Fruit fly (Drosophila melanogaster) whole organism, embryonic: ENCODE data around the gene CG32590.

Source experiments
- Abd-B ChIP-seq: fragments of 200-800 bp; sonication (Bioruptor generic); optimal IDR thresholded peaks from 2 replicates; lab custom pipeline; 2018; ENCODE audit warnings: missing biosample characterization, mild to moderate bottlenecking, missing genetic modification characterization, moderate library complexity
- Ada2b ChIP-seq: fragments of 200-800 bp; sonication (Bioruptor generic); IDR thresholded peaks from 2 replicates; pipeline ENCODE4 v1.3.6; 2022; ENCODE audit warnings: missing biosample characterization, missing genetic modification characterization
- Atf-2 ChIP-seq: fragments of 200-800 bp; sonication (Bioruptor generic); optimal IDR thresholded peaks from 2 replicates; lab custom pipeline; 2016; ENCODE audit warnings: missing biosample characterization, missing genetic modification characterization
- BEAF-32 ChIP-seq: fragments of 200-800 bp; sonication (Bioruptor generic); optimal IDR thresholded peaks from 3 replicates; lab custom pipeline; 2017; ENCODE audit warnings: missing biosample characterization, missing genetic modification characterization, mild to moderate bottlenecking, moderate library complexity, missing genetic modification reagents
- CG10462 ChIP-seq: fragments of 200-800 bp; sonication (Bioruptor generic); optimal IDR thresholded peaks from 2 replicates; lab custom pipeline; 2016; ENCODE audit warnings: missing biosample characterization, missing genetic modification characterization
- CG10565 ChIP-seq: fragments of 200-800 bp; sonication (Bioruptor generic); optimal IDR thresholded peaks from 3 replicates; lab custom pipeline; 2016; ENCODE audit warnings: missing biosample characterization, mild to moderate bottlenecking, missing genetic modification characterization
- CG11695 ChIP-seq: fragments of 200-800 bp; sonication (Bioruptor generic); IDR thresholded peaks from 3 replicates; pipeline ENCODE4 v1.3.6; 2022; ENCODE audit warnings: missing biosample characterization, missing genetic modification characterization
- CG12219 ChIP-seq: fragments of 200-800 bp; sonication (Bioruptor generic); optimal IDR thresholded peaks from 3 replicates; lab custom pipeline; 2018; ENCODE audit warnings: missing biosample characterization, mild to moderate bottlenecking, missing genetic modification characterization
- CG15514 ChIP-seq: fragments of 200-800 bp; sonication (Bioruptor generic); optimal IDR thresholded peaks from 3 replicates; lab custom pipeline; 2017; ENCODE audit warnings: missing biosample characterization, missing genetic modification characterization, mild to moderate bottlenecking, moderate library complexity, missing genetic modification reagents
- CG16779 ChIP-seq: fragments of 200-800 bp; sonication (Bioruptor generic); IDR thresholded peaks from 2 replicates; pipeline ENCODE4 v1.3.6; 2022; ENCODE audit warnings: missing biosample characterization, missing genetic modification characterization
- CG16813 ChIP-seq: fragments of 200-800 bp; sonication (Bioruptor generic); IDR thresholded peaks from 3 replicates; pipeline ENCODE4 v1.3.6; 2022; ENCODE audit warnings: missing biosample characterization, missing genetic modification characterization; ENCODE audit not compliant: partially characterized antibody
- CG16815 ChIP-seq: fragments of 200-800 bp; sonication (Bioruptor generic); optimal IDR thresholded peaks from 3 replicates; lab custom pipeline; 2017; ENCODE audit warnings: missing biosample characterization, mild to moderate bottlenecking, missing genetic modification characterization
- CG17359 ChIP-seq: fragments of 200-800 bp; sonication (Bioruptor generic); optimal IDR thresholded peaks from 3 replicates; lab custom pipeline; 2018; ENCODE audit warnings: missing biosample characterization, mild to moderate bottlenecking, missing genetic modification characterization, moderate library complexity
- CG17385 ChIP-seq: fragments of 200-800 bp; sonication (Bioruptor generic); optimal IDR thresholded peaks from 3 replicates; lab custom pipeline; 2018; ENCODE audit warnings: missing biosample characterization, mild to moderate bottlenecking, missing genetic modification characterization
- CG17912 ChIP-seq: fragments of 200-800 bp; sonication (Bioruptor generic); optimal IDR thresholded peaks from 2 replicates; lab custom pipeline; 2018; ENCODE audit warnings: missing biosample characterization, mild to moderate bottlenecking, missing genetic modification characterization
- CG2116 ChIP-seq: fragments of 200-800 bp; sonication (Bioruptor generic); optimal IDR thresholded peaks from 3 replicates; lab custom pipeline; 2018; ENCODE audit warnings: missing biosample characterization, mild to moderate bottlenecking, missing genetic modification characterization
- CG2129 ChIP-seq: fragments of 200-800 bp; sonication (Bioruptor generic); IDR thresholded peaks from 2 replicates; pipeline ENCODE4 v1.3.6; 2022; ENCODE audit warnings: missing biosample characterization, missing genetic modification characterization; ENCODE audit not compliant: partially characterized antibody
- CG30403 ChIP-seq: fragments of 200-800 bp; sonication (Bioruptor generic); optimal IDR thresholded peaks from 3 replicates; lab custom pipeline; 2016; ENCODE audit warnings: missing biosample characterization, missing genetic modification characterization
- CG3407 ChIP-seq: fragments of 200-800 bp; sonication (Bioruptor generic); optimal IDR thresholded peaks from 2 replicates; lab custom pipeline; 2018; ENCODE audit warnings: missing biosample characterization, mild to moderate bottlenecking, missing genetic modification characterization
- CG34224 ChIP-seq: fragments of 200-800 bp; sonication (Bioruptor generic); IDR thresholded peaks from 3 replicates; pipeline ENCODE4 v1.3.6; 2022; ENCODE audit warnings: missing biosample characterization, missing genetic modification characterization; ENCODE audit not compliant: partially characterized antibody
- CG4820 ChIP-seq: fragments of 200-800 bp; sonication (Bioruptor generic); optimal IDR thresholded peaks from 3 replicates; lab custom pipeline; 2016; ENCODE audit warnings: missing biosample characterization, missing genetic modification characterization
- CG6254 ChIP-seq: fragments of 200-800 bp; sonication (Bioruptor generic); optimal IDR thresholded peaks from 3 replicates; lab custom pipeline; 2017; ENCODE audit warnings: mild to moderate bottlenecking, missing biosample characterization, missing genetic modification reagents, missing genetic modification characterization
- CG8924 ChIP-seq: fragments of 200-800 bp; optimal IDR thresholded peaks from 3 replicates; lab custom pipeline; 2019; ENCODE audit warnings: missing biosample characterization, mild to moderate bottlenecking, missing genetic modification characterization, moderate library complexity
- Deaf1 ChIP-seq: fragments of 200-800 bp; optimal IDR thresholded peaks from 3 replicates; lab custom pipeline; 2019; ENCODE audit warnings: missing biosample characterization, mild to moderate bottlenecking, missing genetic modification characterization, moderate library complexity
- HLH3B ChIP-seq: fragments of 200-800 bp; sonication (Bioruptor generic); IDR thresholded peaks from 2 replicates; pipeline ENCODE4 v1.3.6; 2022; ENCODE audit warnings: missing biosample characterization, missing genetic modification characterization
- Max ChIP-seq: fragments of 200-800 bp; sonication (Bioruptor generic); optimal IDR thresholded peaks from 2 replicates; lab custom pipeline; 2016; ENCODE audit warnings: missing biosample characterization, mild to moderate bottlenecking, missing genetic modification characterization
- Mes4 ChIP-seq: fragments of 200-800 bp; sonication (Bioruptor generic); optimal IDR thresholded peaks from 2 replicates; lab custom pipeline; 2016; ENCODE audit warnings: missing biosample characterization, missing genetic modification characterization
- NC2β ChIP-seq: fragments of 200-800 bp; sonication (Bioruptor generic); optimal IDR thresholded peaks from 2 replicates; lab custom pipeline; 2016; ENCODE audit warnings: missing biosample characterization, missing genetic modification characterization
- Nf-YB ChIP-seq: fragments of 200-800 bp; sonication (Bioruptor generic); optimal IDR thresholded peaks from 3 replicates; lab custom pipeline; 2019; ENCODE audit warnings: missing biosample characterization, mild to moderate bottlenecking, missing genetic modification characterization, moderate library complexity
- amos ChIP-seq: fragments of 200-800 bp; sonication (Bioruptor generic); IDR thresholded peaks from 2 replicates; pipeline ENCODE4 v1.3.6; 2022; ENCODE audit warnings: missing biosample characterization, missing genetic modification characterization; ENCODE audit not compliant: partially characterized antibody
- az2 ChIP-seq: fragments of 200-800 bp; sonication (Bioruptor generic); optimal IDR thresholded peaks from 3 replicates; lab custom pipeline; 2016; ENCODE audit warnings: missing biosample characterization, missing genetic modification characterization
- bsh ChIP-seq, 2 experiments: fragments of 200-800 bp; sonication (Bioruptor generic); optimal IDR thresholded peaks; 2 replicates each; lab custom pipeline; 2017 to 2018; ENCODE audit warnings: mild to moderate bottlenecking in 2 of 2, missing biosample characterization in 2 of 2, missing genetic modification characterization in 2 of 2, moderate library complexity in 1 of 2
- caup ChIP-seq: fragments of 200-800 bp; sonication (Bioruptor generic); optimal IDR thresholded peaks from 3 replicates; lab custom pipeline; 2017; ENCODE audit warnings: missing biosample characterization, mild to moderate bottlenecking, missing genetic modification characterization, moderate library complexity; ENCODE audit not compliant: severe bottlenecking
- dmrt11E ChIP-seq: fragments of 200-800 bp; sonication (Bioruptor generic); optimal IDR thresholded peaks from 3 replicates; lab custom pipeline; 2018; ENCODE audit warnings: missing biosample characterization, mild to moderate bottlenecking, missing genetic modification characterization, moderate library complexity
- grau ChIP-seq: fragments of 200-800 bp; optimal IDR thresholded peaks from 3 replicates; lab custom pipeline; 2019; ENCODE audit warnings: missing biosample characterization, mild to moderate bottlenecking, missing genetic modification characterization, moderate library complexity
- hbn ChIP-seq: fragments of 200-800 bp; sonication (Bioruptor generic); IDR thresholded peaks from 2 replicates; pipeline ENCODE4 v1.3.6; 2022; ENCODE audit warnings: missing biosample characterization, missing genetic modification characterization; ENCODE audit not compliant: partially characterized antibody
- insv ChIP-seq, 2 experiments: fragments of 200-800 bp; sonication (Bioruptor generic); optimal IDR thresholded peaks; 3 replicates each; lab custom pipeline; 2016 to 2018; ENCODE audit warnings: missing biosample characterization in 2 of 2, missing genetic modification characterization in 2 of 2
- knrl ChIP-seq: fragments of 200-800 bp; sonication (Bioruptor generic); IDR thresholded peaks from 3 replicates; pipeline ENCODE4 v1.3.6; 2022; ENCODE audit warnings: missing biosample characterization, missing genetic modification characterization; ENCODE audit not compliant: partially characterized antibody
- lmd ChIP-seq: fragments of 200-800 bp; sonication (Bioruptor generic); IDR thresholded peaks from 2 replicates; pipeline ENCODE4 v1.3.6; 2022; ENCODE audit warnings: missing biosample characterization, missing genetic modification characterization
- maf-S ChIP-seq: fragments of 200-800 bp; sonication (Bioruptor generic); optimal IDR thresholded peaks from 2 replicates; lab custom pipeline; 2016; ENCODE audit warnings: missing biosample characterization, missing genetic modification characterization
- mld ChIP-seq: fragments of 200-800 bp; sonication (Bioruptor generic); IDR thresholded peaks from 3 replicates; pipeline ENCODE4 v1.3.6; 2022; ENCODE audit warnings: missing biosample characterization, missing genetic modification characterization; ENCODE audit not compliant: partially characterized antibody
- oc ChIP-seq: fragments of 200-800 bp; sonication (Bioruptor generic); optimal IDR thresholded peaks from 2 replicates; lab custom pipeline; 2018; ENCODE audit warnings: missing biosample characterization, mild to moderate bottlenecking, missing genetic modification characterization, moderate library complexity
- pan ChIP-seq, 4 experiments: fragments of >200 bp in 3 of 4; fragments of 200-800 bp in 1 of 4; sonication (Bioruptor generic) in 1 of 4; optimal IDR thresholded peaks in 3 of 4; IDR thresholded peaks in 1 of 4; 2 replicates each; pipeline versions ENCODE4 v1.3.6 to Lab custom; 2017 to 2022; ENCODE audit warnings: missing biosample characterization in 2 of 4, missing genetic modification characterization in 2 of 4, mixed read lengths in 1 of 4
- row ChIP-seq: fragments of 200-800 bp; sonication (Bioruptor generic); IDR thresholded peaks from 3 replicates; pipeline ENCODE4 v1.3.6; 2022; ENCODE audit warnings: missing biosample characterization, missing genetic modification characterization
- shn ChIP-seq: fragments of 200-800 bp; sonication (Bioruptor generic); optimal IDR thresholded peaks from 3 replicates; lab custom pipeline; 2016; ENCODE audit warnings: missing biosample characterization, missing genetic modification characterization
- so ChIP-seq: fragments of 200-800 bp; sonication (Bioruptor generic); IDR thresholded peaks from 3 replicates; pipeline ENCODE4 v1.3.6; 2022; ENCODE audit warnings: missing biosample characterization, missing genetic modification characterization
- tll ChIP-seq, 2 experiments: fragments of 200-800 bp in 1 of 2; fragments of >200 bp in 1 of 2; sonication (Bioruptor generic) in 1 of 2; optimal IDR thresholded peaks; 2 replicates each; lab custom pipeline; 2017 to 2019; ENCODE audit warnings: missing biosample characterization in 2 of 2, missing genetic modification characterization in 2 of 2, mild to moderate bottlenecking in 1 of 2, moderate library complexity in 1 of 2
- usp ChIP-seq: fragments of >200 bp; optimal IDR thresholded peaks from 2 replicates; lab custom pipeline; 2017; ENCODE audit warnings: missing biosample characterization, missing genetic modification characterization

CG32590 gene

dm6 chrX:14839047-14839446 is at the start of gene CG32590, which contains the start of gene Flo2 (continued):
- peak; percentile 95 for TF ChIP-seq BEAF-32 (GFP tag; lab: Kevin White, UChicago)
- TF ChIP-seq row = peak; percentile 89
- TF ChIP-seq HLH3B (GFP tag; lab: Robert Waterston, UW) = peak; percentile 71
- TF ChIP-seq Ada2b (GFP tag; lab: Robert Waterston, UW) = peak; percentile 78
- no peak for TF ChIP-seq pan (optimal IDR thresholded peaks at IDR 0.05; lab: Kevin White, UChicago)
- peak in 1 of 2 experiments; percentile 80 for TF ChIP-seq pan (GFP tag; optimal IDR thresholded peaks at IDR 0.05 in 1 of 2, IDR thresholded peaks at IDR 0.05 in 1 of 2)
- peak; percentile 67; the same call in 2 of the 3 replicates for TF ChIP-seq so (GFP tag; lab: Robert Waterston, UW)
- peak; percentile 58 for TF ChIP-seq CG17385 (GFP tag; lab: Kevin White, UChicago)
- TF ChIP-seq Nf-YB = no peak
- TF ChIP-seq tll (GFP tag; optimal IDR thresholded peaks at IDR 0.05; lab: Kevin White, UChicago) = no peak
- TF ChIP-seq shn (GFP tag; lab: Kevin White, UChicago) = peak; percentile 51
- peak; percentile 57 for TF ChIP-seq CG10462 (GFP tag; lab: Kevin White, UChicago)
- TF ChIP-seq CG34224 (GFP tag; lab: Robert Waterston, UW) = peak; percentile 98
- no peak for TF ChIP-seq usp
- peak; percentile 20 for TF ChIP-seq CG3407
- TF ChIP-seq CG16813 (GFP tag; lab: Robert Waterston, UW) = peak; percentile 98
- TF ChIP-seq Atf-2 (GFP tag; lab: Kevin White, UChicago) = peak; percentile 55
- TF ChIP-seq CG2116 (GFP tag; lab: Kevin White, UChicago) = peak; percentile 91
- TF ChIP-seq grau (tag; lab: Kevin White, UChicago) = peak; percentile 68
- TF ChIP-seq knrl (GFP tag; lab: Robert Waterston, UW) = peak; percentile 96
- TF ChIP-seq lmd (GFP tag; lab: Robert Waterston, UW) = peak; percentile 76
- peak; percentile 84 for TF ChIP-seq CG30403 (GFP tag; lab: Kevin White, UChicago)
- peak; percentile 4 for TF ChIP-seq CG6254 (GFP tag; lab: Kevin White, UChicago)
- peak; percentile 71 for TF ChIP-seq az2 (GFP tag; lab: Kevin White, UChicago)
- peak; percentile 48 for TF ChIP-seq caup
- TF ChIP-seq CG2129 = peak; percentile 92
- peak; percentile 92 for TF ChIP-seq amos (GFP tag; lab: Robert Waterston, UW)
- TF ChIP-seq Max (GFP tag; lab: Kevin White, UChicago) = peak; percentile 55
- TF ChIP-seq bsh (GFP tag; optimal IDR thresholded peaks at IDR 0.05; lab: Kevin White, UChicago) = peak in 1 of 2 experiments; percentile 76
- TF ChIP-seq CG16779 (GFP tag; lab: Robert Waterston, UW) = no peak
- TF ChIP-seq oc (tag; lab: Kevin White, UChicago) = no peak
- TF ChIP-seq hbn (GFP tag; lab: Robert Waterston, UW) = peak; percentile 97
- peak; percentile 54 for TF ChIP-seq Mes4 (GFP tag; lab: Kevin White, UChicago)
- TF ChIP-seq NC2β (GFP tag; lab: Kevin White, UChicago) = peak; percentile 31
- no peak for TF ChIP-seq CG12219 (GFP tag; lab: Kevin White, UChicago)
- peak; percentile 57 for TF ChIP-seq dmrt11E (tag; lab: Kevin White, UChicago)
- TF ChIP-seq mld (GFP tag; lab: Robert Waterston, UW) = peak; percentile 96
- TF ChIP-seq CG16815 (GFP tag; lab: Kevin White, UChicago) = peak; percentile 38
- peak; percentile 94 for TF ChIP-seq CG15514
- peak in 1 of 2 experiments; percentile 91 for TF ChIP-seq insv (GFP tag; optimal IDR thresholded peaks at IDR 0.05; lab: Kevin White, UChicago)
- peak; percentile 52 for TF ChIP-seq Deaf1 (tag; lab: Kevin White, UChicago)
- TF ChIP-seq CG11695 = peak; percentile 64; the same call in 2 of the 3 replicates
- peak; percentile 61 for TF ChIP-seq CG8924
- TF ChIP-seq Abd-B = peak; percentile 65
- TF ChIP-seq CG4820 (GFP tag; lab: Kevin White, UChicago) = peak; percentile 50
- peak; percentile 72 for TF ChIP-seq maf-S
- TF ChIP-seq CG17912 (GFP tag; lab: Kevin White, UChicago) = no peak
- TF ChIP-seq CG10565 (GFP tag; lab: Kevin White, UChicago) = no peak
- TF ChIP-seq CG17359 = peak; percentile 70
